Fruit fly (Drosophila melanogaster) whole organism, embryonic: ENCODE measurements around the gene Sgsh.

Experiments used
- CG34422 ChIP-seq: fragments of 200-800 bp; sonication (Bioruptor generic); IDR thresholded peaks from 3 replicates; pipeline ENCODE4 v1.3.6; 2022; ENCODE audit warnings: missing biosample characterization, missing genetic modification characterization
- CG7357 ChIP-seq: fragments of 200-800 bp; sonication (Bioruptor generic); IDR thresholded peaks from 3 replicates; pipeline ENCODE4 v1.3.6; 2022; ENCODE audit warnings: missing biosample characterization, missing genetic modification characterization
- CG7987 ChIP-seq: fragments of 200-800 bp; sonication (Bioruptor generic); optimal IDR thresholded peaks from 2 replicates; lab custom pipeline; 2018; ENCODE audit warnings: missing biosample characterization, mild to moderate bottlenecking, missing genetic modification characterization, moderate library complexity
- Hsf ChIP-seq: fragments of 200-800 bp; sonication (Bioruptor generic); optimal IDR thresholded peaks from 3 replicates; lab custom pipeline; 2016; ENCODE audit warnings: missing biosample characterization, missing genetic modification characterization
- Sox100B ChIP-seq: fragments of 200-800 bp; sonication (Bioruptor generic); optimal IDR thresholded peaks from 3 replicates; lab custom pipeline; 2018; ENCODE audit warnings: missing biosample characterization, mild to moderate bottlenecking, missing genetic modification characterization
- fru ChIP-seq: fragments of >200 bp; optimal IDR thresholded peaks from 2 replicates; lab custom pipeline; 2017
- nerfin-1 ChIP-seq: fragments of 200-800 bp; sonication (Bioruptor generic); optimal IDR thresholded peaks from 3 replicates; lab custom pipeline; 2019; ENCODE audit warnings: missing biosample characterization, mild to moderate bottlenecking, missing genetic modification characterization, moderate library complexity
- pzg ChIP-seq: fragments of 200-800 bp; sonication (Bioruptor generic); optimal IDR thresholded peaks from 3 replicates; lab custom pipeline; 2018; ENCODE audit warnings: missing biosample characterization, mild to moderate bottlenecking, missing genetic modification characterization, moderate library complexity
- ranshi ChIP-seq: fragments of 200-800 bp; sonication (Bioruptor generic); IDR thresholded peaks from 2 replicates; pipeline ENCODE4 v1.3.6; 2022; ENCODE audit warnings: missing biosample characterization, missing genetic modification characterization
- usp ChIP-seq: fragments of >200 bp; optimal IDR thresholded peaks from 2 replicates; lab custom pipeline; 2017; ENCODE audit warnings: missing biosample characterization, missing genetic modification characterization

- TF ChIP-seq pzg (GFP tag; lab: Kevin White, UChicago) (no peak), ranshi (GFP tag; lab: Robert Waterston, UW) (no peak), CG7357 (GFP tag; lab: Robert Waterston, UW) (no peak), Sox100B (no peak), Hsf (GFP tag; lab: Kevin White, UChicago) (no peak), CG7987 (no peak), fru (lab: Kevin White, UChicago) (no peak), nerfin-1 (tag; lab: Kevin White, UChicago) (no peak), CG34422 (no peak), usp (GFP tag; lab: Kevin White, UChicago) (no peak)
These were observed 3.0 kb upstream of the Sgsh start for dm6 chr3R:18915644-18916194.
